Worm (Caenorhabditis elegans): ENCODE data around the gene F17C11.13.

The F17C11.13 gene

ce11 chrV:10929511-10929910 lies 26.2 kb upstream of the F17C11.13 start, which contains the start of gene F58B4.3:
Gene F58B4.3 (plus strand): TSS chrV:10929811.
- TF ChIP-seq unc-130 (GFP tag; optimal IDR thresholded peaks at IDR 0.05) = no peak
- no peak for TF ChIP-seq snpc-4 (GFP tag; optimal IDR thresholded peaks at IDR 0.05)
- no peak for TF ChIP-seq snpc-4 (tag; optimal IDR thresholded peaks at IDR 0.05)
- TF ChIP-seq ztf-18 (tag; optimal IDR thresholded peaks at IDR 0.05) = no peak
- no peak for TF ChIP-seq dpff-1 (tag; optimal IDR thresholded peaks at IDR 0.05)
- no peak for TF ChIP-seq ceh-79 (tag; optimal IDR thresholded peaks at IDR 0.05)
- TF ChIP-seq tlf-1 (GFP tag; optimal IDR thresholded peaks at IDR 0.05) = no peak
- TF ChIP-seq F23B12.7 (tag; optimal IDR thresholded peaks at IDR 0.05; ENCODE audit: insufficient read depth) = no peak

- TF ChIP-seq ztf-6 (GFP tag; IDR thresholded peaks at IDR 0.05) (no peak), sea-2 (GFP tag; IDR thresholded peaks at IDR 0.05) (no peak), tbx-9 (tag; optimal IDR thresholded peaks at IDR 0.05; ENCODE audit: borderline replicate concordance) (no peak), snpc-1.3 (tag; optimal IDR thresholded peaks at IDR 0.05; ENCODE audit: insufficient read depth) (no peak), unc-62 (GFP tag; optimal IDR thresholded peaks at IDR 0.05) (no peak), hlh-26 (GFP tag; conservative IDR thresholded peaks at IDR 0.05) (no peak), pha-4 (tag; optimal IDR thresholded peaks at IDR 0.05) (no peak), egl-18 (GFP tag; IDR thresholded peaks at IDR 0.05) (no peak), ccch-3 (GFP tag; optimal IDR thresholded peaks at IDR 0.05) (no peak), attf-5 (GFP tag; optimal IDR thresholded peaks at IDR 0.05) (no peak)
These were observed 24.5 kb upstream of the F17C11.13 start, which contains the start of gene scvp-1 for ce11 chrV:10931189-10931588. Gene scvp-1 (minus strand): TSS chrV:10931289.

- TF ChIP-seq nhr-80 (tag; optimal IDR thresholded peaks at IDR 0.05) (peak; percentile 92), tbx-9 (tag; optimal IDR thresholded peaks at IDR 0.05; ENCODE audit: borderline replicate concordance) (no peak)
These were observed 23.3 kb upstream of the F17C11.13 start, which contains the start of gene F58B4.5 for ce11 chrV:10932411-10932810. Gene F58B4.5 (plus strand): TSS chrV:10932693.

ce11 chrV:10936681-10937080 lies 19.0 kb upstream of the F17C11.13 start, which contains the start of gene F17C11.12:
Gene F17C11.12 (minus strand): TSS chrV:10936920.
- TF ChIP-seq ceh-58 (GFP tag; IDR thresholded peaks at IDR 0.05) (no peak), F49E8.2 (tag; optimal IDR thresholded peaks at IDR 0.05; ENCODE audit: insufficient read depth) (no peak), nhr-80 (tag; optimal IDR thresholded peaks at IDR 0.05) (peak; percentile 66), ceh-40 (GFP tag; IDR thresholded peaks at IDR 0.05) (no peak)

ce11 chrV:10937294-10937693 lies 18.4 kb upstream of the F17C11.13 start:
- TF ChIP-seq madf-8 (GFP tag; conservative IDR thresholded peaks at IDR 0.05) (no peak), nhr-120 (GFP tag; IDR thresholded peaks at IDR 0.05) (no peak), tbp1 (GFP tag; optimal IDR thresholded peaks at IDR 0.05) (peak; percentile 2), nfyb-1 (GFP tag; IDR thresholded peaks at IDR 0.05) (peak; percentile 80), C06A6.2 (GFP tag; conservative IDR thresholded peaks at IDR 0.05) (peak; percentile 33), hlh-12 (tag; optimal IDR thresholded peaks at IDR 0.05) (no peak), cebp-1 (GFP tag; IDR thresholded peaks at IDR 0.05) (peak; percentile 54; the same call in 1 of the 2 replicates), cebp-1 (tag; optimal IDR thresholded peaks at IDR 0.05) (peak; percentile 51), repo-1 (tag; optimal IDR thresholded peaks at IDR 0.05) (peak; percentile 21), dox-1 (GFP tag; IDR thresholded peaks at IDR 0.05) (no peak), C17E4.6 (GFP tag; IDR thresholded peaks at IDR 0.05) (no peak), pha-4 (tag; optimal IDR thresholded peaks at IDR 0.05) (no peak), snpc-3.4 (tag; optimal IDR thresholded peaks at IDR 0.05) (no peak), ekl-4 (GFP tag; IDR thresholded peaks at IDR 0.05) (no peak), atf-7 (tag; optimal IDR thresholded peaks at IDR 0.05) (no peak), mcd-1 (GFP tag; IDR thresholded peaks at IDR 0.05) (0 out of 2 replicates have a peak, but pooled peaks have one; percentile 21), lin-40 (tag; optimal IDR thresholded peaks at IDR 0.05) (peak; percentile 33), hrde-1 (tag; optimal IDR thresholded peaks at IDR 0.05; ENCODE audit: borderline replicate concordance) (no peak), madf-6 (GFP tag; IDR thresholded peaks at IDR 0.05) (no peak), lin-54 (GFP tag; optimal IDR thresholded peaks at IDR 0.05) (no peak), F33H1.4 (GFP tag; IDR thresholded peaks at IDR 0.05) (no peak), F52B5.7 (tag; optimal IDR thresholded peaks at IDR 0.05) (no peak)
